Fruit fly (Drosophila melanogaster) whole organism, prepupa: Measurements from ENCODE around the gene mRpS35.

ENCODE experiments used
- Blimp-1 ChIP-seq: fragments of 200-800 bp; sonication (Bioruptor generic); optimal IDR thresholded peaks from 3 replicates; lab custom pipeline; 2017; ENCODE audit warnings: missing biosample characterization, missing genetic modification characterization, mild to moderate bottlenecking, moderate library complexity, missing genetic modification reagents
- CG10631 ChIP-seq: fragments of 200-800 bp; sonication (Bioruptor generic); optimal IDR thresholded peaks from 2 replicates; lab custom pipeline; 2016; ENCODE audit warnings: missing biosample characterization, missing genetic modification characterization
- CG11294 ChIP-seq: fragments of 200-800 bp; sonication (Bioruptor generic); IDR thresholded peaks from 2 replicates; pipeline ENCODE4 v1.3.6; 2022; ENCODE audit warnings: missing biosample characterization, missing genetic modification characterization
- CG11762 ChIP-seq: fragments of 200-800 bp; sonication (Bioruptor generic); optimal IDR thresholded peaks from 3 replicates; lab custom pipeline; 2016; ENCODE audit warnings: missing biosample characterization, missing genetic modification characterization; ENCODE audit not compliant: insufficient read depth
- CG11902 ChIP-seq: fragments of 200-800 bp; sonication (Bioruptor generic); optimal IDR thresholded peaks from 3 replicates; lab custom pipeline; 2016; ENCODE audit warnings: missing biosample characterization, missing genetic modification characterization
- CG15336 ChIP-seq: fragments of 200-800 bp; sonication (Bioruptor generic); IDR thresholded peaks from 2 replicates; pipeline ENCODE4 v1.3.6; 2022; ENCODE audit warnings: missing biosample characterization, missing genetic modification characterization
- CG1621 ChIP-seq: fragments of 200-800 bp; sonication (Bioruptor generic); optimal IDR thresholded peaks from 3 replicates; lab custom pipeline; 2018; ENCODE audit warnings: missing biosample characterization, mild to moderate bottlenecking, missing genetic modification characterization
- CG3032 ChIP-seq: fragments of 200-800 bp; optimal IDR thresholded peaks from 2 replicates; lab custom pipeline; 2019; ENCODE audit warnings: missing biosample characterization, mild to moderate bottlenecking, missing genetic modification characterization, moderate library complexity
- CG31627 ChIP-seq: fragments of 200-800 bp; sonication (Bioruptor generic); optimal IDR thresholded peaks from 3 replicates; lab custom pipeline; 2016; ENCODE audit warnings: missing biosample characterization, missing genetic modification characterization
- CG32006 ChIP-seq: fragments of 200-800 bp; sonication (Bioruptor generic); optimal IDR thresholded peaks from 3 replicates; lab custom pipeline; 2017; ENCODE audit warnings: missing biosample characterization, mild to moderate bottlenecking, missing genetic modification characterization
- CG34406 ChIP-seq: fragments of 200-800 bp; sonication (Bioruptor generic); optimal IDR thresholded peaks from 3 replicates; lab custom pipeline; 2016; ENCODE audit warnings: missing biosample characterization, missing genetic modification characterization
- CG3919 ChIP-seq: fragments of 200-800 bp; sonication (Bioruptor generic); optimal IDR thresholded peaks from 3 replicates; lab custom pipeline; 2016; ENCODE audit warnings: missing biosample characterization, missing genetic modification characterization
- CG6163 ChIP-seq: fragments of 200-800 bp; sonication (Bioruptor generic); IDR thresholded peaks from 3 replicates; pipeline ENCODE4 v1.3.6; 2022; ENCODE audit warnings: missing biosample characterization, missing genetic modification characterization
- CG6792 ChIP-seq: fragments of 200-800 bp; sonication (Bioruptor generic); optimal IDR thresholded peaks from 3 replicates; lab custom pipeline; 2016; ENCODE audit warnings: missing biosample characterization, missing genetic modification characterization
- CG6808 ChIP-seq: fragments of 200-800 bp; sonication (Bioruptor generic); optimal IDR thresholded peaks from 3 replicates; lab custom pipeline; 2017; ENCODE audit warnings: missing biosample characterization, missing genetic modification characterization, mild to moderate bottlenecking, moderate library complexity, missing genetic modification reagents
- CG6854 ChIP-seq: fragments of 200-800 bp; sonication (Bioruptor generic); optimal IDR thresholded peaks from 2 replicates; lab custom pipeline; 2017; ENCODE audit warnings: missing biosample characterization, mild to moderate bottlenecking, missing genetic modification characterization
- CG7368 ChIP-seq: fragments of 200-800 bp; sonication (Bioruptor generic); optimal IDR thresholded peaks from 3 replicates; lab custom pipeline; 2016; ENCODE audit warnings: missing biosample characterization, missing genetic modification characterization
- CG8119 ChIP-seq: fragments of 200-800 bp; sonication (Bioruptor generic); IDR thresholded peaks from 3 replicates; pipeline ENCODE4 v1.3.6; 2022; ENCODE audit warnings: missing biosample characterization, missing genetic modification characterization
- CG8632 ChIP-seq: fragments of 200-800 bp; sonication (Bioruptor generic); optimal IDR thresholded peaks from 3 replicates; lab custom pipeline; 2016; ENCODE audit warnings: missing biosample characterization, missing genetic modification characterization
- Eip75B ChIP-seq: fragments of 200-800 bp; sonication (Bioruptor generic); optimal IDR thresholded peaks from 3 replicates; lab custom pipeline; 2016; ENCODE audit warnings: missing biosample characterization, missing genetic modification characterization
- Eip78C ChIP-seq: fragments of 200-800 bp; sonication (Bioruptor generic); peaks from one replicate; lab custom pipeline; 2016; ENCODE audit warnings: missing biosample characterization, missing genetic modification characterization
- Eip93F ChIP-seq: fragments of 200-800 bp; sonication (Bioruptor generic); optimal IDR thresholded peaks from 2 replicates; lab custom pipeline; 2016; ENCODE audit warnings: missing biosample characterization, mild to moderate bottlenecking, missing genetic modification characterization
- Ets96B ChIP-seq: fragments of 200-800 bp; optimal IDR thresholded peaks from 2 replicates; lab custom pipeline; 2019; ENCODE audit warnings: missing biosample characterization, mild to moderate bottlenecking, missing genetic modification characterization, moderate library complexity
- Hr38 ChIP-seq: sonication (Bioruptor generic); optimal IDR thresholded peaks from 2 replicates; lab custom pipeline; 2016; ENCODE audit warnings: missing biosample characterization, missing genetic modification characterization
- Hr39 ChIP-seq: fragments of 200-800 bp; sonication (Bioruptor generic); optimal IDR thresholded peaks from 2 replicates; lab custom pipeline; 2016; ENCODE audit warnings: missing biosample characterization, missing genetic modification characterization
- Lpt ChIP-seq: fragments of 200-800 bp; sonication (Bioruptor generic); optimal IDR thresholded peaks from 3 replicates; lab custom pipeline; 2016; ENCODE audit warnings: missing biosample characterization, missing genetic modification characterization
- Met ChIP-seq: fragments of 200-800 bp; sonication (Bioruptor generic); optimal IDR thresholded peaks from 3 replicates; lab custom pipeline; 2016; ENCODE audit warnings: missing biosample characterization, missing genetic modification characterization
- OdsH ChIP-seq: fragments of 200-800 bp; sonication (Bioruptor generic); optimal IDR thresholded peaks from 3 replicates; lab custom pipeline; 2016; ENCODE audit warnings: missing biosample characterization, missing genetic modification characterization
- Smox ChIP-seq: fragments of 200-800 bp; sonication (Bioruptor generic); optimal IDR thresholded peaks from 3 replicates; lab custom pipeline; 2016; ENCODE audit warnings: missing biosample characterization, missing genetic modification characterization
- Sox102F ChIP-seq: fragments of 200-800 bp; sonication (Bioruptor generic); optimal IDR thresholded peaks from 2 replicates; lab custom pipeline; 2016; ENCODE audit warnings: missing biosample characterization, mild to moderate bottlenecking, missing genetic modification characterization
- Sox14 ChIP-seq: fragments of 200-800 bp; sonication (Bioruptor generic); optimal IDR thresholded peaks from 3 replicates; lab custom pipeline; 2016; ENCODE audit warnings: missing biosample characterization, missing genetic modification characterization
- Sox15 ChIP-seq: fragments of 200-800 bp; sonication (Bioruptor generic); optimal IDR thresholded peaks from 3 replicates; lab custom pipeline; 2016; ENCODE audit warnings: missing biosample characterization, missing genetic modification characterization
- achi ChIP-seq: fragments of 200-800 bp; sonication (Bioruptor generic); optimal IDR thresholded peaks from 3 replicates; lab custom pipeline; 2016; ENCODE audit warnings: missing biosample characterization, missing genetic modification characterization
- acj6 ChIP-seq: fragments of 200-800 bp; sonication (Bioruptor generic); optimal IDR thresholded peaks from 3 replicates; lab custom pipeline; 2016; ENCODE audit warnings: missing biosample characterization, missing genetic modification characterization
- cyc ChIP-seq: fragments of 200-800 bp; sonication (Bioruptor generic); optimal IDR thresholded peaks from 3 replicates; lab custom pipeline; 2016; ENCODE audit warnings: missing biosample characterization, missing genetic modification characterization
- dsx ChIP-seq: fragments of 200-800 bp; optimal IDR thresholded peaks from 3 replicates; lab custom pipeline; 2019; ENCODE audit warnings: missing biosample characterization, mild to moderate bottlenecking, missing genetic modification characterization, moderate library complexity; ENCODE audit not compliant: poor library complexity, severe bottlenecking
- eg ChIP-seq: fragments of 200-800 bp; sonication (Bioruptor generic); IDR thresholded peaks from 3 replicates; pipeline ENCODE4 v1.3.6; 2022; ENCODE audit warnings: missing biosample characterization, missing genetic modification characterization
- esn ChIP-seq: fragments of 200-800 bp; sonication (Bioruptor generic); optimal IDR thresholded peaks from 2 replicates; lab custom pipeline; 2016; ENCODE audit warnings: missing biosample characterization, mild to moderate bottlenecking, missing genetic modification characterization, moderate library complexity
- fd59A ChIP-seq: fragments of 200-800 bp; sonication (Bioruptor generic); optimal IDR thresholded peaks from 2 replicates; lab custom pipeline; 2017; ENCODE audit warnings: missing biosample characterization, mild to moderate bottlenecking, missing genetic modification characterization, missing genetic modification reagents
- fkh ChIP-seq: fragments of 200-800 bp; sonication (Bioruptor generic); optimal IDR thresholded peaks from 3 replicates; lab custom pipeline; 2017; ENCODE audit warnings: missing biosample characterization, mild to moderate bottlenecking, missing genetic modification characterization, moderate library complexity
- lz ChIP-seq: fragments of 200-800 bp; sonication (Bioruptor generic); optimal IDR thresholded peaks from 3 replicates; lab custom pipeline; 2016; ENCODE audit warnings: missing biosample characterization, missing genetic modification characterization
- pdm3 ChIP-seq: fragments of 200-800 bp; sonication (Bioruptor generic); optimal IDR thresholded peaks from 3 replicates; lab custom pipeline; 2016; ENCODE audit warnings: missing biosample characterization, missing genetic modification characterization
- ss ChIP-seq, 2 experiments: fragments of 200-800 bp; sonication (Bioruptor generic); optimal IDR thresholded peaks; 2 replicates in 1 of 2; 3 replicates in 1 of 2; lab custom pipeline; 2017 to 2018; ENCODE audit warnings: mild to moderate bottlenecking in 2 of 2, missing biosample characterization in 2 of 2, missing genetic modification characterization in 2 of 2, moderate library complexity in 1 of 2
- svp ChIP-seq: fragments of 200-800 bp; sonication (Bioruptor generic); peaks from one replicate; lab custom pipeline; 2016; ENCODE audit warnings: missing biosample characterization, missing genetic modification characterization
- topi ChIP-seq: fragments of 200-800 bp; sonication (Bioruptor generic); optimal IDR thresholded peaks from 3 replicates; lab custom pipeline; 2016; ENCODE audit warnings: missing biosample characterization, missing genetic modification characterization
- vri ChIP-seq: fragments of 200-800 bp; sonication (Bioruptor generic); optimal IDR thresholded peaks from 3 replicates; lab custom pipeline; 2016; ENCODE audit warnings: missing biosample characterization, mild to moderate bottlenecking, missing genetic modification characterization

The mRpS35 gene

dm6 chr3L:2805137-2805955, 24.6 kb downstream of the mRpS35 start (continued):
- TF ChIP-seq CG11294 (GFP tag; lab: Robert Waterston, UW) (no peak), CG3032 (tag; lab: Kevin White, UChicago) (peak; percentile 12), Hr38 (GFP tag; lab: Kevin White, UChicago) (no peak), Smox (no peak), CG1621 (tag; lab: Kevin White, UChicago) (peak; percentile 23), CG8119 (GFP tag; lab: Robert Waterston, UW) (peak; percentile 53; the same call in 2 of the 3 replicates)

- TF ChIP-seq ss (GFP tag; optimal IDR thresholded peaks at IDR 0.05; lab: Kevin White, UChicago) (no peak), svp (GFP tag; lab: Kevin White, UChicago) (peak; percentile 92), Eip93F (GFP tag; lab: Kevin White, UChicago) (peak; percentile 10), Eip75B (GFP tag; lab: Kevin White, UChicago) (peak; percentile 74), CG3919 (GFP tag; lab: Kevin White, UChicago) (peak; percentile 83), Hr39 (GFP tag; lab: Kevin White, UChicago) (peak; percentile 56), CG1621 (tag; lab: Kevin White, UChicago) (no peak), CG34406 (peak; percentile 31), fkh (GFP tag; lab: Kevin White, UChicago) (peak; percentile 79), Smox (peak; percentile 57), Sox14 (GFP tag; lab: Kevin White, UChicago) (peak; percentile 28), Blimp-1 (GFP tag; lab: Kevin White, UChicago) (no peak), lz (GFP tag; lab: Kevin White, UChicago) (peak; percentile 74), CG8632 (peak; percentile 31), cyc (GFP tag; lab: Kevin White, UChicago) (peak; percentile 83), achi (GFP tag; lab: Kevin White, UChicago) (peak; percentile 35), CG10631 (GFP tag; lab: Kevin White, UChicago) (peak; percentile 47), CG31627 (GFP tag; lab: Kevin White, UChicago) (peak; percentile 60), CG11902 (GFP tag; lab: Kevin White, UChicago) (peak; percentile 73), topi (GFP tag; lab: Kevin White, UChicago) (peak; percentile 85), CG15336 (GFP tag; lab: Robert Waterston, UW) (peak; percentile 64), CG11294 (GFP tag; lab: Robert Waterston, UW) (peak; percentile 85), eg (peak; percentile 93), Ets96B (tag; lab: Kevin White, UChicago) (peak; percentile 18), Sox15 (GFP tag; lab: Kevin White, UChicago) (peak; percentile 35), esn (GFP tag; lab: Kevin White, UChicago) (peak; percentile 79), CG32006 (GFP tag; lab: Kevin White, UChicago) (peak; percentile 15), Sox102F (GFP tag; lab: Kevin White, UChicago) (peak; percentile 60), CG7368 (GFP tag; lab: Kevin White, UChicago) (peak; percentile 57), pdm3 (GFP tag; lab: Kevin White, UChicago) (peak; percentile 17), CG3032 (tag; lab: Kevin White, UChicago) (peak; percentile 51), CG6792 (peak; percentile 70), vri (GFP tag; lab: Kevin White, UChicago) (peak; percentile 27), Hr38 (GFP tag; lab: Kevin White, UChicago) (no peak), CG11762 (peak; percentile 49), Met (GFP tag; lab: Kevin White, UChicago) (peak; percentile 60), CG6854 (GFP tag; lab: Kevin White, UChicago) (no peak), CG6808 (no peak), Eip78C (GFP tag; lab: Kevin White, UChicago) (peak; percentile 89), CG8119 (GFP tag; lab: Robert Waterston, UW) (0 out of 3 replicates have a peak, but pooled peaks have one; percentile 9), CG6163 (peak; percentile 93), dsx (peak; percentile 18), OdsH (GFP tag; lab: Kevin White, UChicago) (peak; percentile 61), fd59A (no peak), Lpt (no peak), acj6 (peak; percentile 53)
Observed at dm6 chr3L:2805956-2806527, 25.3 kb downstream of the mRpS35 start.
